Worm (Caenorhabditis elegans) whole organism, L1 larva: ENCODE data around the gene F43E2.1.

ENCODE experiments used
- C34B4.2 ChIP-seq: sonication (generic microtip); optimal IDR thresholded peaks from 2 replicates; lab custom pipeline; 2017; ENCODE audit warnings: mild to moderate bottlenecking, missing genetic modification characterization, missing compliant biosample characterization
- F16B12.6 ChIP-seq: fragments of 150-350 bp; optimal IDR thresholded peaks from 2 replicates; lab custom pipeline; 2014; ENCODE audit warnings: missing biosample characterization, missing genetic modification characterization
- aha-1 ChIP-seq: fragments of 150-350 bp; optimal IDR thresholded peaks from 2 replicates; lab custom pipeline; 2014; ENCODE audit warnings: missing biosample characterization, missing genetic modification characterization
- ceh-63 ChIP-seq: fragments of 200-800 bp; sonication (Bioruptor generic); optimal IDR thresholded peaks from 2 replicates; lab custom pipeline; 2018; ENCODE audit warnings: mild to moderate bottlenecking, missing genetic modification characterization, missing compliant biosample characterization
- ceh-82 ChIP-seq, 3 experiments: fragments of 150-350 bp in 1 of 3; sonication (generic microtip) in 2 of 3; optimal IDR thresholded peaks; 2 replicates each; lab custom pipeline; 2014 to 2017; ENCODE audit warnings: missing biosample characterization in 3 of 3, missing genetic modification characterization in 3 of 3
- ceh-88 ChIP-seq: fragments of 200-800 bp; sonication (Bioruptor generic); IDR thresholded peaks from 2 replicates; pipeline ENCODE4 v1.3.6; 2022; ENCODE audit warnings: missing genetic modification characterization, missing compliant biosample characterization
- dpl-1 ChIP-seq, 3 experiments: fragments of 150-350 bp in 2 of 3; sonication (generic microtip) in 1 of 3; optimal IDR thresholded peaks; 2 replicates each; lab custom pipeline; 2014 to 2017; ENCODE audit warnings: missing biosample characterization in 3 of 3, missing genetic modification characterization in 3 of 3, missing genetic modification reagents in 3 of 3
- efl-3 ChIP-seq: fragments of 200-800 bp; sonication (Bioruptor generic); optimal IDR thresholded peaks from 2 replicates; lab custom pipeline; 2018; ENCODE audit warnings: mild to moderate bottlenecking, missing genetic modification characterization, missing compliant biosample characterization
- egl-13 ChIP-seq: sonication (generic microtip); optimal IDR thresholded peaks from 2 replicates; lab custom pipeline; 2016; ENCODE audit warnings: missing genotype, missing genetic modification reagents, missing genetic modification characterization, missing compliant biosample characterization
- fkh-10 ChIP-seq: sonication (generic microtip); optimal IDR thresholded peaks from 2 replicates; lab custom pipeline; 2017; ENCODE audit warnings: missing biosample characterization, missing genetic modification reagents, missing genetic modification characterization
- hlh-4 ChIP-seq: sonication (generic microtip); optimal IDR thresholded peaks from 2 replicates; lab custom pipeline; 2016; ENCODE audit warnings: mild to moderate bottlenecking, missing genetic modification characterization, missing compliant biosample characterization
- isw-1 ChIP-seq: fragments of 200-800 bp; sonication (Bioruptor generic); IDR thresholded peaks from 2 replicates; pipeline ENCODE4 v1.3.6; 2022; ENCODE audit warnings: missing genetic modification characterization, missing compliant biosample characterization
- lin-13 ChIP-seq: fragments of 150-350 bp; optimal IDR thresholded peaks from 2 replicates; lab custom pipeline; 2014; ENCODE audit warnings: missing biosample characterization, missing genetic modification reagents, missing genetic modification characterization
- lin-14 ChIP-seq: fragments of 200-800 bp; sonication (Bioruptor generic); optimal IDR thresholded peaks from 2 replicates; lab custom pipeline; 2018; ENCODE audit warnings: mild to moderate bottlenecking, missing genetic modification characterization, moderate library complexity, missing compliant biosample characterization
- lin-15B ChIP-seq: fragments of 150-350 bp; sonication (generic microtip); optimal IDR thresholded peaks from 3 replicates; lab custom pipeline; 2014; ENCODE audit warnings: missing biosample characterization, missing genetic modification characterization
- lin-39 ChIP-seq: fragments of 150-350 bp; optimal IDR thresholded peaks from 2 replicates; lab custom pipeline; 2014; ENCODE audit warnings: missing biosample characterization, missing genetic modification reagents, missing genetic modification characterization
- mef-2 ChIP-seq: fragments of 150-350 bp; optimal IDR thresholded peaks from 2 replicates; lab custom pipeline; 2014; ENCODE audit warnings: missing biosample characterization, missing genetic modification characterization
- mep-1 ChIP-seq: fragments of 150-350 bp; optimal IDR thresholded peaks from 2 replicates; lab custom pipeline; 2014; ENCODE audit warnings: missing biosample characterization, missing genetic modification characterization
- nhr-11 ChIP-seq: fragments of 150-350 bp; optimal IDR thresholded peaks from 2 replicates; lab custom pipeline; 2014; ENCODE audit warnings: missing biosample characterization, missing genetic modification characterization
- nhr-237 ChIP-seq: fragments of 150-350 bp; optimal IDR thresholded peaks from 2 replicates; lab custom pipeline; 2014; ENCODE audit warnings: missing biosample characterization, missing genetic modification characterization
- nhr-28 ChIP-seq: fragments of 150-350 bp; optimal IDR thresholded peaks from 2 replicates; lab custom pipeline; 2014; ENCODE audit warnings: missing biosample characterization, missing genetic modification characterization
- nhr-85 ChIP-seq: sonication (generic microtip); peaks from one replicate; lab custom pipeline; 2016; ENCODE audit warnings: missing genetic modification characterization, inconsistent platforms, missing compliant biosample characterization
- nhr-90 ChIP-seq: sonication (generic microtip); optimal IDR thresholded peaks from 2 replicates; lab custom pipeline; 2016; ENCODE audit warnings: mild to moderate bottlenecking, missing genetic modification characterization, missing compliant biosample characterization; ENCODE audit not compliant: poor library complexity
- pag-3 ChIP-seq: sonication (generic microtip); optimal IDR thresholded peaks from 2 replicates; lab custom pipeline; 2017; ENCODE audit warnings: missing genetic modification characterization, mild to moderate bottlenecking, missing compliant biosample characterization, antibody characterized with exemption, borderline replicate concordance; ENCODE audit not compliant: insufficient read depth
- pqm-1 ChIP-seq: sonication (generic microtip); optimal IDR thresholded peaks from 3 replicates; lab custom pipeline; 2017; ENCODE audit warnings: missing biosample characterization, missing genetic modification characterization
- rnt-1 ChIP-seq: sonication (generic microtip); optimal IDR thresholded peaks from 2 replicates; lab custom pipeline; 2016; ENCODE audit warnings: mild to moderate bottlenecking, missing genetic modification characterization, moderate library complexity, missing compliant biosample characterization
- snpc-4 ChIP-seq: fragments of 150-350 bp; optimal IDR thresholded peaks from 2 replicates; lab custom pipeline; 2014; ENCODE audit warnings: missing biosample characterization, missing genetic modification characterization
- sptf-1 ChIP-seq: fragments of 150-350 bp; optimal IDR thresholded peaks from 2 replicates; lab custom pipeline; 2014; ENCODE audit warnings: missing biosample characterization, missing genetic modification characterization
- sup-37 ChIP-seq: fragments of 200-800 bp; sonication (Bioruptor generic); optimal IDR thresholded peaks from 2 replicates; lab custom pipeline; 2018; ENCODE audit warnings: mild to moderate bottlenecking, missing genetic modification characterization, missing compliant biosample characterization
- tlp-1 ChIP-seq: fragments of 150-350 bp; optimal IDR thresholded peaks from 2 replicates; lab custom pipeline; 2014; ENCODE audit warnings: missing biosample characterization, missing genetic modification characterization
- unc-30 ChIP-seq: sonication (generic microtip); optimal IDR thresholded peaks from 2 replicates; lab custom pipeline; 2017; ENCODE audit warnings: missing biosample characterization, missing genetic modification characterization
- unc-62 ChIP-seq: fragments of 150-350 bp; optimal IDR thresholded peaks from 2 replicates; lab custom pipeline; 2014; ENCODE audit warnings: missing biosample characterization, missing genetic modification reagents, missing genetic modification characterization
- xbp-1 ChIP-seq: sonication (generic microtip); optimal IDR thresholded peaks from 2 replicates; lab custom pipeline; 2016; ENCODE audit warnings: missing genetic modification characterization, missing compliant biosample characterization
- ztf-4 ChIP-seq: fragments of 150-350 bp; optimal IDR thresholded peaks from 2 replicates; lab custom pipeline; 2014; ENCODE audit warnings: missing biosample characterization, missing genetic modification characterization

Gene F43E2.1

DNA sequence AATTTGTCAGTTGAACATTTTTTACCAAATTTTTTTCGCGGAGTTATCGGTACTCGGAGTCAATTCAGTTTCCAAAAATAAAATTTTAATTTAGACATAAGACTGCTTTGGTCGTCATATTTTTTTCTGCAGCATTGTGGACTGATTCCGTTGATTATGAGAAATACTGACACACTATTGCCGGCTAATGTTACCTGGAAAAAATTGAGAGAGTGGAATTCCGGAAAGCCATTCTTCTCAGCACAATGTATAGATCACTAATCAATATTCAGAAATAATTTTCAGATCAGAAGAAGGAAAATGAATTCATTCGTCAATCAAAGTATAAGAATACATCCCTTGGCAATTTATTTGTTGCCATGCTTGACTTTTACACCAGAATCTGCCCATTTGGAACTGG, 3.9 kb downstream of the F43E2.1 start, which contains the start of gene C07D10.6:
Gene C07D10.6, plus strand, starts transcription at position 301 of the 400 bp plus-strand sequence.
- TF ChIP-seq xbp-1 (tag; lab: Kevin White, UChicago): no peak
- TF ChIP-seq nhr-237 (tag; lab: Kevin White, UChicago): no peak

DNA sequence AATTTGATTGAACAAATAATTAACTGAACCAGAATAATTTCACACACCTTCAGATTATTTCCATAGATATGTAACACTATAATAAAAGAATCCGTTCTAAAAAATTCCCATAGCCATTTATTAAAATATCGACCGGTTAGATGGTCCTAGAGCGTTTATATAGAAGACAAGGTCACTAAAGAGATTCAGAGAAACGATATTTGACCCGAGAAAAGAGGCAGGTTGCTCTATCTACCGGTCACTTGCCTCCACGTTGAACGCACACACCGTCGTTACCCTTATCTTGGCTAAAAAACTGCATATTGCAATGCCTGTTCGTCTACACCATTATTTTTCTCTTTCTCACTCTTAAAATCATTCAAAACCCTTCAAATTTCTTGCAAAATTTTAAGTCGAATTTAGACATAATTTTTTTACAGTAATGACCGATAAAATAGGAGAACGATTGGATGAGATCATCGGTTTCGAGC, 6.1 kb downstream of the F43E2.1 start, which contains the start of gene C07D10.5:
Gene C07D10.5, plus strand, starts transcription at position 420 of the 470 bp plus-strand sequence.
- TF ChIP-seq efl-3 (GFP tag; lab: Kevin White, UChicago) (no peak), nhr-28 (tag; lab: Kevin White, UChicago) (no peak), nhr-11 (tag; lab: Kevin White, UChicago) (no peak), ceh-82 (tag; optimal IDR thresholded peaks at IDR 0.05; lab: Kevin White, UChicago) (no peak)
- TF ChIP-seq, all 84 proteins: peak for 0

DNA sequence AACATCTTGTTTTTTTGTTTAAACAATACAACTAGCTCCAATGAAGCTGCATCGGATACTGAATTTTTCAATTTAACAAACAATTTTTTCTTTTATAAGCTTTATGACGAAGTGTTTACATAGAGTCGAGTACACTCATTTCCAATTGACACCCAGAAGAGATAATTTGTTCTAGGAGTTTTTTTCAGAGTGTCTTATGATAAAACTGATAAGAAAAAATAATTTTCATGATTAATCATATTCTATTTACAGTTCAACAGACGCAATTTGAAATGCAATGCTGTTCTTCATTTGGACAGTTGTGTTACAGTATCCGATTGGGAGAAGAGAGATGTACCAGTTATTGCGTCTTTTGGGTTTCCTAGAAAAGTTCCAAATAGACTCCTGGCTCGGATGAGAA, 6.9 kb downstream of the F43E2.1 start:
- no peak for TF ChIP-seq aha-1 (tag; lab: Kevin White, UChicago)
- no peak for TF ChIP-seq ztf-4 (tag; lab: Kevin White, UChicago)
- TF ChIP-seq sup-37 (GFP tag; lab: Kevin White, UChicago): no peak
- no peak for TF ChIP-seq snpc-4
- TF ChIP-seq F16B12.6 (tag; lab: Kevin White, UChicago): no peak
- no peak for TF ChIP-seq lin-39 (tag; lab: Kevin White, UChicago)
- no peak for TF ChIP-seq tlp-1 (tag; lab: Kevin White, UChicago)
- TF ChIP-seq rnt-1 (tag; lab: Kevin White, UChicago): no peak
- TF ChIP-seq nhr-11 (tag; lab: Kevin White, UChicago): no peak
- TF ChIP-seq lin-15B: no peak
- no peak for TF ChIP-seq isw-1 (GFP tag; lab: Robert Waterston, UW)
- no peak for TF ChIP-seq ceh-63 (GFP tag; lab: Kevin White, UChicago)
- no peak for TF ChIP-seq unc-30 (tag; lab: Kevin White, UChicago)
- no peak for TF ChIP-seq pqm-1
- no peak for TF ChIP-seq lin-13 (GFP tag; lab: Kevin White, UChicago)
- no peak for TF ChIP-seq hlh-4
- TF ChIP-seq efl-3 (GFP tag; lab: Kevin White, UChicago): no peak
- TF ChIP-seq egl-13 (tag; lab: Kevin White, UChicago): no peak

DNA sequence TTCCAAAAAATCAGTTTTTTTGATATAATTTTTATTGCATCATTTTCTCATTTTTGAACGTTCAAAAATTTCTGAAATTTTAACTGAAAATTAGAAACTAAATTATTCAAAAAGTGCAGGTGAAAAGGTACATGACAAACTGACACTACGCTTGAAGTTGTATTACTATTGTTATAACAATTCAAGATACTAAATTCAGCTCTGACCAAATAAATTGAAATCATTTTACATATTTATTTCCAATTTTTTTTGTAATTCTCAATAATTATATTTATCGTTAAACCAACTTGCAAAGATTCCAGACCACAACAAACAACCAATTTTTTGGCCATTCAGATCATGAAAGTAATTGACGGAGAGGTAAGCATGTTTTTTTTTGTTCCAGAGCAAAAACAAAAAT, 10.4 kb downstream of the F43E2.1 start, which contains the start of gene sre-3:
Gene sre-3, plus strand, starts transcription at position 301 of the 400 bp plus-strand sequence.
- no peak for TF ChIP-seq pag-3 (tag; lab: Kevin White, UChicago)
- no peak for TF ChIP-seq lin-39 (tag; lab: Kevin White, UChicago)
- TF ChIP-seq dpl-1 (GFP tag; optimal IDR thresholded peaks at IDR 0.05; lab: Kevin White, UChicago): no peak
- TF ChIP-seq nhr-28 (tag; lab: Kevin White, UChicago): no peak
- no peak for TF ChIP-seq mep-1 (tag; lab: Kevin White, UChicago)
- no peak for TF ChIP-seq nhr-90
- no peak for TF ChIP-seq C34B4.2 (tag; lab: Kevin White, UChicago)
- TF ChIP-seq sptf-1 (tag; lab: Kevin White, UChicago): no peak
- no peak for TF ChIP-seq xbp-1 (tag; lab: Kevin White, UChicago)
- TF ChIP-seq nhr-11 (tag; lab: Kevin White, UChicago): no peak
- TF ChIP-seq mef-2 (tag; lab: Kevin White, UChicago): no peak
- no peak for TF ChIP-seq fkh-10
- TF ChIP-seq snpc-4: no peak
- no peak for TF ChIP-seq unc-62 (GFP tag; lab: Kevin White, UChicago)

DNA sequence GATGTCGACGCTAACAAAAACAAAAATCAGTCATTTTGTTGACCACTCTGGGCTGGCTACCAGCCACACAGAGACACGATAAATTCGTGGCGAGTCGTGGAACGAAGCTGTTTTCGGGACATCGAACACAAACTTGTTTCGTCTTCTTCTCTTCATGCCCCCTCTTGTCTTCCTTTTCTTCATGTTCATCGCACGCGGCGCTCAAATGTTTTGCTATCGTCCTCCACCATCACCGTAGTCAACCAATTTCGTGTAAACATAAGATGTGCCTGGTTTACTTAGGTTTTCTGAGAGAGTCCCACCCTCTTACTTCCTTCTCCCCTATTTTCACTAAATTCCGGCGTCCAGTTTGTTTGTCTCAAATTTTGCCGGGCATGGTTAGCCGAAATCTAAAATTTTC, 15.3 kb downstream of the F43E2.1 start:
- TF ChIP-seq nhr-85 (tag; lab: Kevin White, UChicago) (peak; percentile 37), ceh-88 (GFP tag; lab: Robert Waterston, UW) (no peak), lin-14 (GFP tag; lab: Kevin White, UChicago) (peak; percentile 5)
